Fruit fly (Drosophila melanogaster): ENCODE measurements around the gene sqd.

The sqd gene

DNA sequence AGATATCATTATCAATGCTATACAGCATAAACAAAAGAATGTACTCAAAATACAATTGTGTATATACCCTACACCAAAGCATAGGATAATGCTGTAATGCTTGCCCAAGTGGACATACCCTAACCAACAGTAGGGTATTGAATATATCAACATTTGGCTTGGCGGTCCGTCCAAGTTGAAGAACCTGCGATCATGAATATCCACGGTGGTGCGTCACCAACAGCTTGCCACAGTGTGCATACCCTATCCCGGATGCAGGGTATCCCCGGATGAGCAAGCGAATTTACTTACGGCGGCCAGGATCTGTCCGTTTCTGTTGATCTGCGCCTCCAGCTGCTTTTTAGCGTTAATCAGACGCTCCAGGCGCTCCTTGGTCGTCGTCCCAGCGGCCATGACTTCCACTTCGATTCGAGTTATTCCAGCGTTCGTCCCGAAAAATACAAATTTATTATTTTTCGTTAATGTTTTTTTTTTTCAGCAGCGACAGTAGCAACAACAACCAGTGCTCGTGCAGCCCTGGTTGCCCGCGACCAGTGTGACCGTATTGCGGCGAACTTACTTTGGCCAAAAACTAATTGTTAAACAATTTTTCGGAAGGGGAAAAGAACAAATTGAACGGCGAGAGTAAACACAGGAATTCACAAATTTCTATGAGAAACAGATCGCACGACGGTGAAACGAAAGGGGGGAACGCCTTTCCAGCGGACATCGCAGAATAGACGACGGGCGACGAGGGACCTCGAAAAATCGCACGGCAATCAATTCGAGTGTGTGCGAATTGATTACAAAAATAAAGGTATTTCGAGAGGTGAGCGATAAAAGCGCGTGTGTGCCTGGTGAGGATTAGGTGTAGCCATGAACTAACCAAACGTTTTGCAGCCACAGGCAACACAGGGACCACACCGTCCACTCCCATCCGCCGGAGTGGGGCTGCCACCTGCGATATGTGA, 30.3 kb upstream of the sqd start, which contains the start of the genes Lkb1 and CG9588 (continued):
- peak; percentile 3 for TF ChIP-seq CG11723 (GFP tag; optimal IDR thresholded peaks at IDR 0.05)
- peak; percentile 90 for TF ChIP-seq slbo (GFP tag; IDR thresholded peaks at IDR 0.05)
- no peak for TF ChIP-seq pros (GFP tag; optimal IDR thresholded peaks at IDR 0.05)
- peak; percentile 70 for TF ChIP-seq gsb (GFP tag; IDR thresholded peaks at IDR 0.05)
- TF ChIP-seq CG18476 (GFP tag; optimal IDR thresholded peaks at IDR 0.05) = peak; percentile 44
- peak; percentile 71 for TF ChIP-seq D19A (tag; optimal IDR thresholded peaks at IDR 0.05)
- peak; percentile 51 for TF ChIP-seq CG30431 (GFP tag; optimal IDR thresholded peaks at IDR 0.05)
- TF ChIP-seq CG32772 (GFP tag; IDR thresholded peaks at IDR 0.05) = peak; percentile 66
- no peak for TF ChIP-seq ab (GFP tag; optimal IDR thresholded peaks at IDR 0.05)
- TF ChIP-seq sens (GFP tag) = peak; percentile 89
- TF ChIP-seq CG12659 (GFP tag; optimal IDR thresholded peaks at IDR 0.05) = peak; percentile 34
- TF ChIP-seq disco-r (GFP tag; optimal IDR thresholded peaks at IDR 0.05) = peak; percentile 8
- TF ChIP-seq CG11093 (GFP tag; IDR thresholded peaks at IDR 0.05) = peak; percentile 81; the same call in 2 of the 3 replicates
- TF ChIP-seq CG15514 (GFP tag; optimal IDR thresholded peaks at IDR 0.05) = peak; percentile 59
- TF ChIP-seq CG17612 (GFP tag; IDR thresholded peaks at IDR 0.05) = peak; percentile 47; the same call in 1 of the 2 replicates
- no peak for TF ChIP-seq chinmo (GFP tag; IDR thresholded peaks at IDR 0.05; ENCODE audit: partially characterized antibody)
- no peak for TF ChIP-seq salm (tag; optimal IDR thresholded peaks at IDR 0.05)
- no peak for TF ChIP-seq Hand (GFP tag; optimal IDR thresholded peaks at IDR 0.05)
- TF ChIP-seq CG8478 (optimal IDR thresholded peaks at IDR 0.05) = no peak
- peak; percentile 87 for TF ChIP-seq sisA (GFP tag; IDR thresholded peaks at IDR 0.05)
- no peak for TF ChIP-seq CG4820 (GFP tag; optimal IDR thresholded peaks at IDR 0.05)
- peak; percentile 39 for TF ChIP-seq ewg (GFP tag; optimal IDR thresholded peaks at IDR 0.05)
- TF ChIP-seq Oaz (GFP tag; IDR thresholded peaks at IDR 0.05) = peak; percentile 56
- peak; percentile 80 for TF ChIP-seq ara (GFP tag; IDR thresholded peaks at IDR 0.05)
- peak; percentile 67 for TF ChIP-seq Ada2b (GFP tag; IDR thresholded peaks at IDR 0.05)
- peak; percentile 43 for TF ChIP-seq CG10209 (GFP tag; optimal IDR thresholded peaks at IDR 0.05)
- no peak for TF ChIP-seq p53 (GFP tag; optimal IDR thresholded peaks at IDR 0.05)
- peak; percentile 77 for TF ChIP-seq CG5953 (GFP tag; IDR thresholded peaks at IDR 0.05)
- TF ChIP-seq CG42726 (GFP tag; IDR thresholded peaks at IDR 0.05; ENCODE audit: partially characterized antibody) = no peak
- TF ChIP-seq gt (GFP tag; IDR thresholded peaks at IDR 0.05) = no peak; the same call in 1 of the 2 replicates
- no peak for TF ChIP-seq CG8290 (GFP tag; optimal IDR thresholded peaks at IDR 0.05)
- peak in 1 of 2 experiments; percentile 73 for TF ChIP-seq CG8290 (tag; optimal IDR thresholded peaks at IDR 0.05)
- peak; percentile 4 for TF ChIP-seq CG8944 (GFP tag; optimal IDR thresholded peaks at IDR 0.05)
- peak; percentile 55 for TF ChIP-seq Abd-B (GFP tag; optimal IDR thresholded peaks at IDR 0.05)
- peak; percentile 66 for TF ChIP-seq peb (GFP tag; IDR thresholded peaks at IDR 0.05)
- TF ChIP-seq Dip3 (GFP tag; optimal IDR thresholded peaks at IDR 0.05) = peak; percentile 67
- TF ChIP-seq psq (GFP tag; optimal IDR thresholded peaks at IDR 0.05) = no peak
- TF ChIP-seq CG7372 (GFP tag; IDR thresholded peaks at IDR 0.05) = peak; percentile 66
- peak; percentile 22 for TF ChIP-seq Oli (tag; optimal IDR thresholded peaks at IDR 0.05)
- peak; percentile 78 for TF ChIP-seq chm (GFP tag; IDR thresholded peaks at IDR 0.05)
- no peak for TF ChIP-seq Ssrp (tag; optimal IDR thresholded peaks at IDR 0.05)
- peak; percentile 23 for TF ChIP-seq CG12391 (tag; optimal IDR thresholded peaks at IDR 0.05)
- TF ChIP-seq CG10431 (GFP tag; optimal IDR thresholded peaks at IDR 0.05) = peak; percentile 71
- TF ChIP-seq CG9817 (tag; optimal IDR thresholded peaks at IDR 0.05) = peak; percentile 44
- peak; percentile 77 for TF ChIP-seq otp (GFP tag; IDR thresholded peaks at IDR 0.05)
- TF ChIP-seq Bteb2 (GFP tag; optimal IDR thresholded peaks at IDR 0.05) = no peak
- TF ChIP-seq ken (GFP tag; IDR thresholded peaks at IDR 0.05) = peak; percentile 81
- TF ChIP-seq HLH4C (GFP tag; IDR thresholded peaks at IDR 0.05; ENCODE audit: partially characterized antibody) = no peak
- peak; percentile 62 for TF ChIP-seq ranshi (GFP tag; IDR thresholded peaks at IDR 0.05)
- peak; percentile 55 for TF ChIP-seq CG43689 (GFP tag; IDR thresholded peaks at IDR 0.05)
